Fruit fly (Drosophila melanogaster) whole organism, prepupa: ENCODE data around the gene Swip-1.

Experiments used
- Blimp-1 ChIP-seq: fragments of 200-800 bp; sonication (Bioruptor generic); optimal IDR thresholded peaks from 3 replicates; lab custom pipeline; 2017; ENCODE audit warnings: missing biosample characterization, missing genetic modification characterization, mild to moderate bottlenecking, moderate library complexity, missing genetic modification reagents
- CG10631 ChIP-seq: fragments of 200-800 bp; sonication (Bioruptor generic); optimal IDR thresholded peaks from 2 replicates; lab custom pipeline; 2016; ENCODE audit warnings: missing biosample characterization, missing genetic modification characterization
- CG11902 ChIP-seq: fragments of 200-800 bp; sonication (Bioruptor generic); optimal IDR thresholded peaks from 3 replicates; lab custom pipeline; 2016; ENCODE audit warnings: missing biosample characterization, missing genetic modification characterization
- CG15336 ChIP-seq: fragments of 200-800 bp; sonication (Bioruptor generic); IDR thresholded peaks from 2 replicates; pipeline ENCODE4 v1.3.6; 2022; ENCODE audit warnings: missing biosample characterization, missing genetic modification characterization
- CG1621 ChIP-seq: fragments of 200-800 bp; sonication (Bioruptor generic); optimal IDR thresholded peaks from 3 replicates; lab custom pipeline; 2018; ENCODE audit warnings: missing biosample characterization, mild to moderate bottlenecking, missing genetic modification characterization
- CG3032 ChIP-seq: fragments of 200-800 bp; optimal IDR thresholded peaks from 2 replicates; lab custom pipeline; 2019; ENCODE audit warnings: missing biosample characterization, mild to moderate bottlenecking, missing genetic modification characterization, moderate library complexity
- CG32006 ChIP-seq: fragments of 200-800 bp; sonication (Bioruptor generic); optimal IDR thresholded peaks from 3 replicates; lab custom pipeline; 2017; ENCODE audit warnings: missing biosample characterization, mild to moderate bottlenecking, missing genetic modification characterization
- CG6163 ChIP-seq: fragments of 200-800 bp; sonication (Bioruptor generic); IDR thresholded peaks from 3 replicates; pipeline ENCODE4 v1.3.6; 2022; ENCODE audit warnings: missing biosample characterization, missing genetic modification characterization
- CG6276 ChIP-seq: fragments of 200-800 bp; sonication (Bioruptor generic); optimal IDR thresholded peaks from 2 replicates; lab custom pipeline; 2017; ENCODE audit warnings: missing biosample characterization, mild to moderate bottlenecking, missing genetic modification characterization
- CG6808 ChIP-seq: fragments of 200-800 bp; sonication (Bioruptor generic); optimal IDR thresholded peaks from 3 replicates; lab custom pipeline; 2017; ENCODE audit warnings: missing biosample characterization, missing genetic modification characterization, mild to moderate bottlenecking, moderate library complexity, missing genetic modification reagents
- CG6854 ChIP-seq: fragments of 200-800 bp; sonication (Bioruptor generic); optimal IDR thresholded peaks from 2 replicates; lab custom pipeline; 2017; ENCODE audit warnings: missing biosample characterization, mild to moderate bottlenecking, missing genetic modification characterization
- CG8119 ChIP-seq: fragments of 200-800 bp; sonication (Bioruptor generic); IDR thresholded peaks from 3 replicates; pipeline ENCODE4 v1.3.6; 2022; ENCODE audit warnings: missing biosample characterization, missing genetic modification characterization
- CG8319 ChIP-seq: fragments of 200-800 bp; sonication (Bioruptor generic); optimal IDR thresholded peaks from 3 replicates; lab custom pipeline; 2016; ENCODE audit warnings: missing biosample characterization, missing genetic modification characterization
- CG9139 ChIP-seq: fragments of 200-800 bp; sonication (Bioruptor generic); optimal IDR thresholded peaks from 3 replicates; lab custom pipeline; 2017; ENCODE audit warnings: missing biosample characterization, mild to moderate bottlenecking, missing genetic modification characterization
- Eip78C ChIP-seq: fragments of 200-800 bp; sonication (Bioruptor generic); peaks from one replicate; lab custom pipeline; 2016; ENCODE audit warnings: missing biosample characterization, missing genetic modification characterization
- Eip93F ChIP-seq: fragments of 200-800 bp; sonication (Bioruptor generic); optimal IDR thresholded peaks from 2 replicates; lab custom pipeline; 2016; ENCODE audit warnings: missing biosample characterization, mild to moderate bottlenecking, missing genetic modification characterization
- Ets21C ChIP-seq: fragments of 200-800 bp; sonication (Bioruptor generic); optimal IDR thresholded peaks from 3 replicates; lab custom pipeline; 2016; ENCODE audit warnings: missing biosample characterization, missing genetic modification characterization
- Gug ChIP-seq: fragments of 200-800 bp; sonication (Bioruptor generic); IDR thresholded peaks from 2 replicates; pipeline ENCODE4 v1.3.6; 2022; ENCODE audit warnings: missing biosample characterization, missing genetic modification characterization
- Hr38 ChIP-seq: sonication (Bioruptor generic); optimal IDR thresholded peaks from 2 replicates; lab custom pipeline; 2016; ENCODE audit warnings: missing biosample characterization, missing genetic modification characterization
- Hr4 ChIP-seq: fragments of 200-800 bp; sonication (Bioruptor generic); optimal IDR thresholded peaks from 3 replicates; lab custom pipeline; 2016; ENCODE audit warnings: missing biosample characterization, missing genetic modification characterization
- Met ChIP-seq: fragments of 200-800 bp; sonication (Bioruptor generic); optimal IDR thresholded peaks from 3 replicates; lab custom pipeline; 2016; ENCODE audit warnings: missing biosample characterization, missing genetic modification characterization
- OdsH ChIP-seq: fragments of 200-800 bp; sonication (Bioruptor generic); optimal IDR thresholded peaks from 3 replicates; lab custom pipeline; 2016; ENCODE audit warnings: missing biosample characterization, missing genetic modification characterization
- Smox ChIP-seq: fragments of 200-800 bp; sonication (Bioruptor generic); optimal IDR thresholded peaks from 3 replicates; lab custom pipeline; 2016; ENCODE audit warnings: missing biosample characterization, missing genetic modification characterization
- Sox102F ChIP-seq: fragments of 200-800 bp; sonication (Bioruptor generic); optimal IDR thresholded peaks from 2 replicates; lab custom pipeline; 2016; ENCODE audit warnings: missing biosample characterization, mild to moderate bottlenecking, missing genetic modification characterization
- Sox14 ChIP-seq: fragments of 200-800 bp; sonication (Bioruptor generic); optimal IDR thresholded peaks from 3 replicates; lab custom pipeline; 2016; ENCODE audit warnings: missing biosample characterization, missing genetic modification characterization
- Sox15 ChIP-seq: fragments of 200-800 bp; sonication (Bioruptor generic); optimal IDR thresholded peaks from 3 replicates; lab custom pipeline; 2016; ENCODE audit warnings: missing biosample characterization, missing genetic modification characterization
- achi ChIP-seq: fragments of 200-800 bp; sonication (Bioruptor generic); optimal IDR thresholded peaks from 3 replicates; lab custom pipeline; 2016; ENCODE audit warnings: missing biosample characterization, missing genetic modification characterization
- acj6 ChIP-seq: fragments of 200-800 bp; sonication (Bioruptor generic); optimal IDR thresholded peaks from 3 replicates; lab custom pipeline; 2016; ENCODE audit warnings: missing biosample characterization, missing genetic modification characterization
- dac ChIP-seq: fragments of 200-800 bp; sonication (Bioruptor generic); optimal IDR thresholded peaks from 2 replicates; lab custom pipeline; 2017; ENCODE audit warnings: missing biosample characterization, mild to moderate bottlenecking, missing genetic modification characterization
- dsx ChIP-seq: fragments of 200-800 bp; optimal IDR thresholded peaks from 3 replicates; lab custom pipeline; 2019; ENCODE audit warnings: missing biosample characterization, mild to moderate bottlenecking, missing genetic modification characterization, moderate library complexity; ENCODE audit not compliant: poor library complexity, severe bottlenecking
- eg ChIP-seq: fragments of 200-800 bp; sonication (Bioruptor generic); IDR thresholded peaks from 3 replicates; pipeline ENCODE4 v1.3.6; 2022; ENCODE audit warnings: missing biosample characterization, missing genetic modification characterization
- esn ChIP-seq: fragments of 200-800 bp; sonication (Bioruptor generic); optimal IDR thresholded peaks from 2 replicates; lab custom pipeline; 2016; ENCODE audit warnings: missing biosample characterization, mild to moderate bottlenecking, missing genetic modification characterization, moderate library complexity
- fd59A ChIP-seq: fragments of 200-800 bp; sonication (Bioruptor generic); optimal IDR thresholded peaks from 2 replicates; lab custom pipeline; 2017; ENCODE audit warnings: missing biosample characterization, mild to moderate bottlenecking, missing genetic modification characterization, missing genetic modification reagents
- fd85E ChIP-seq: fragments of 200-800 bp; sonication (Bioruptor generic); optimal IDR thresholded peaks from 3 replicates; lab custom pipeline; 2016; ENCODE audit warnings: missing biosample characterization, missing genetic modification characterization
- fkh ChIP-seq: fragments of 200-800 bp; sonication (Bioruptor generic); optimal IDR thresholded peaks from 3 replicates; lab custom pipeline; 2017; ENCODE audit warnings: missing biosample characterization, mild to moderate bottlenecking, missing genetic modification characterization, moderate library complexity
- lz ChIP-seq: fragments of 200-800 bp; sonication (Bioruptor generic); optimal IDR thresholded peaks from 3 replicates; lab custom pipeline; 2016; ENCODE audit warnings: missing biosample characterization, missing genetic modification characterization
- net ChIP-seq: fragments of 200-800 bp; sonication (Bioruptor generic); optimal IDR thresholded peaks from 3 replicates; lab custom pipeline; 2016; ENCODE audit warnings: missing biosample characterization, missing genetic modification characterization
- spab ChIP-seq: fragments of 200-800 bp; sonication (Bioruptor generic); optimal IDR thresholded peaks from 2 replicates; lab custom pipeline; 2017; ENCODE audit warnings: missing biosample characterization, mild to moderate bottlenecking, missing genetic modification characterization, missing genetic modification reagents
- ss ChIP-seq, 2 experiments: fragments of 200-800 bp; sonication (Bioruptor generic); optimal IDR thresholded peaks; 2 replicates in 1 of 2; 3 replicates in 1 of 2; lab custom pipeline; 2017 to 2018; ENCODE audit warnings: mild to moderate bottlenecking in 2 of 2, missing biosample characterization in 2 of 2, missing genetic modification characterization in 2 of 2, moderate library complexity in 1 of 2
- svp ChIP-seq: fragments of 200-800 bp; sonication (Bioruptor generic); peaks from one replicate; lab custom pipeline; 2016; ENCODE audit warnings: missing biosample characterization, missing genetic modification characterization
- topi ChIP-seq: fragments of 200-800 bp; sonication (Bioruptor generic); optimal IDR thresholded peaks from 3 replicates; lab custom pipeline; 2016; ENCODE audit warnings: missing biosample characterization, missing genetic modification characterization
- vri ChIP-seq: fragments of 200-800 bp; sonication (Bioruptor generic); optimal IDR thresholded peaks from 3 replicates; lab custom pipeline; 2016; ENCODE audit warnings: missing biosample characterization, mild to moderate bottlenecking, missing genetic modification characterization

The Swip-1 gene

dm6 chr2L:18968370-18969105 lies 18.5 kb downstream of the Swip-1 start, which contains the start of the genes Nak and Tango6 (continued):
- TF ChIP-seq Met (GFP tag; lab: Kevin White, UChicago) (peak; percentile 44), Blimp-1 (GFP tag; lab: Kevin White, UChicago) (peak; percentile 11), Gug (no peak), Ets21C (peak; percentile 46), fd85E (GFP tag; lab: Kevin White, UChicago) (no peak), Sox102F (GFP tag; lab: Kevin White, UChicago) (no peak)

dm6 chr2L:18967897-18968296 lies 19.2 kb downstream of the Swip-1 start:
- TF ChIP-seq CG9139 (no peak), vri (GFP tag; lab: Kevin White, UChicago) (peak; percentile 1)

dm6 chr2L:18966844-18967243 lies 20.2 kb downstream of the Swip-1 start:
- TF ChIP-seq CG6276 (peak; percentile 4), Blimp-1 (GFP tag; lab: Kevin White, UChicago) (peak; percentile 5), CG3032 (tag; lab: Kevin White, UChicago) (no peak), Hr4 (GFP tag; lab: Kevin White, UChicago) (peak; percentile 39), Sox14 (GFP tag; lab: Kevin White, UChicago) (no peak), topi (peak; percentile 5), CG1621 (no peak), CG15336 (GFP tag; lab: Robert Waterston, UW) (peak; percentile 61), eg (GFP tag; lab: Robert Waterston, UW) (peak; percentile 60; the same call in 2 of the 3 replicates), fkh (GFP tag; lab: Kevin White, UChicago) (no peak), CG8119 (GFP tag; lab: Robert Waterston, UW) (peak; percentile 55; the same call in 2 of the 3 replicates), CG11902 (GFP tag; lab: Kevin White, UChicago) (peak; percentile 7), achi (GFP tag; lab: Kevin White, UChicago) (peak; percentile 37), acj6 (GFP tag; lab: Kevin White, UChicago) (peak; percentile 15), net (GFP tag; lab: Kevin White, UChicago) (peak; percentile 19), Met (GFP tag; lab: Kevin White, UChicago) (peak; percentile 27), CG6808 (GFP tag; lab: Kevin White, UChicago) (peak; percentile 8), dac (GFP tag; lab: Kevin White, UChicago) (no peak), OdsH (GFP tag; lab: Kevin White, UChicago) (peak; percentile 5), ss (GFP tag; optimal IDR thresholded peaks at IDR 0.05; lab: Kevin White, UChicago) (no peak), Eip93F (peak; percentile 44), svp (GFP tag; lab: Kevin White, UChicago) (peak; percentile 70), CG32006 (GFP tag; lab: Kevin White, UChicago) (no peak), CG10631 (GFP tag; lab: Kevin White, UChicago) (peak; percentile 22), CG6163 (GFP tag; lab: Robert Waterston, UW) (no peak), Hr38 (GFP tag; lab: Kevin White, UChicago) (no peak)
- TF ChIP-seq, all 60 proteins: peak for 17

dm6 chr2L:18966214-18966556 lies 20.9 kb downstream of the Swip-1 start:
- TF ChIP-seq Eip93F (no peak), Hr38 (GFP tag; lab: Kevin White, UChicago) (no peak), CG15336 (GFP tag; lab: Robert Waterston, UW) (peak; percentile 84), CG3032 (tag; lab: Kevin White, UChicago) (peak; percentile 48), acj6 (GFP tag; lab: Kevin White, UChicago) (peak; percentile 18), svp (GFP tag; lab: Kevin White, UChicago) (peak; percentile 63), spab (GFP tag; lab: Kevin White, UChicago) (no peak), CG8119 (GFP tag; lab: Robert Waterston, UW) (peak; percentile 80), Gug (peak; percentile 76), CG6854 (GFP tag; lab: Kevin White, UChicago) (no peak), fd59A (GFP tag; lab: Kevin White, UChicago) (no peak), dac (GFP tag; lab: Kevin White, UChicago) (no peak), CG1621 (no peak), fd85E (GFP tag; lab: Kevin White, UChicago) (no peak), Eip78C (peak; percentile 88), CG6808 (GFP tag; lab: Kevin White, UChicago) (no peak), lz (peak; percentile 11), CG8319 (GFP tag; lab: Kevin White, UChicago) (peak; percentile 4), CG9139 (no peak), OdsH (GFP tag; lab: Kevin White, UChicago) (peak; percentile 37), dsx (peak; percentile 5), fkh (GFP tag; lab: Kevin White, UChicago) (no peak), esn (GFP tag; lab: Kevin White, UChicago) (peak; percentile 48), ss (GFP tag; optimal IDR thresholded peaks at IDR 0.05; lab: Kevin White, UChicago) (peak in 1 of 2 experiments; percentile 21), Sox15 (no peak), CG6276 (peak; percentile 40), CG6163 (GFP tag; lab: Robert Waterston, UW) (peak; percentile 82), Smox (GFP tag; lab: Kevin White, UChicago) (no peak)
